Worm (Caenorhabditis elegans): Measurements from ENCODE around the gene Y69A2AR.46.

The Y69A2AR.46 gene

DNA sequence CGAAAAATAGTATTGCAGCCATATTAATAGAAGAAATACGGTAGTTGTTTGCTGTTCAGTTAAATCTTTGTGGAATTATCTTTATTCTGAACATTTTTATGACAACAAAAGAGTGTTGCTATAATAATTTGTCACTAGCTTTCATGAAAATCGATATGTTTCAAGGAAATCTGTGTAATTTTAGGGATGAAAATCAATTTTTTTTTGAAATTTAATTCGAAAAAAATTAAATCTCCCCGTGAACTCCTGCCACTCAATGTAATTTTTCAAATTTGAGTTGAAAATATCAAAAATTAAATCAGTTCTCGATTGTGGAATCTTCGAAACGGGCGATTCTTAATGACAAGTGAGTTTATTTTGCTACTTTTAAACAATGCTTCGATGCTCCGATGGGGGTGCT, at the start of gene Y69A2AR.46:
Gene Y69A2AR.46, plus strand, starts transcription at position 301 of the 400 bp plus-strand sequence.
- TF ChIP-seq egl-27 (tag; optimal IDR thresholded peaks at IDR 0.05) (no peak), ces-1 (GFP tag; optimal IDR thresholded peaks at IDR 0.05) (no peak), nhr-102 (tag; optimal IDR thresholded peaks at IDR 0.05) (no peak), lir-3 (tag; optimal IDR thresholded peaks at IDR 0.05) (no peak), nhr-11 (tag; optimal IDR thresholded peaks at IDR 0.05) (no peak), snpc-1.2 (GFP tag; IDR thresholded peaks at IDR 0.05) (no peak), tag-97 (GFP tag; IDR thresholded peaks at IDR 0.05) (no peak), Y5F2A.4 (GFP tag; optimal IDR thresholded peaks at IDR 0.05) (no peak), F49E8.2 (tag; optimal IDR thresholded peaks at IDR 0.05; ENCODE audit: borderline replicate concordance) (no peak), F37D6.2 (tag; optimal IDR thresholded peaks at IDR 0.05) (no peak), ceh-62 (tag; optimal IDR thresholded peaks at IDR 0.05) (no peak), lim-7 (GFP tag; IDR thresholded peaks at IDR 0.05) (no peak), nhr-76 (tag; optimal IDR thresholded peaks at IDR 0.05) (no peak), daf-16 (GFP tag; optimal IDR thresholded peaks at IDR 0.05) (no peak), daf-16 (tag; optimal IDR thresholded peaks at IDR 0.05) (no peak), nhr-41 (GFP tag; IDR thresholded peaks at IDR 0.05) (no peak), ztf-11 (tag; optimal IDR thresholded peaks at IDR 0.05) (no peak), lsy-2 (tag; optimal IDR thresholded peaks at IDR 0.05) (no peak), nhr-48 (tag; optimal IDR thresholded peaks at IDR 0.05) (no peak), ZK337.2 (GFP tag; IDR thresholded peaks at IDR 0.05) (no peak), zfp-3 (GFP tag; conservative IDR thresholded peaks at IDR 0.05) (no peak)

DNA sequence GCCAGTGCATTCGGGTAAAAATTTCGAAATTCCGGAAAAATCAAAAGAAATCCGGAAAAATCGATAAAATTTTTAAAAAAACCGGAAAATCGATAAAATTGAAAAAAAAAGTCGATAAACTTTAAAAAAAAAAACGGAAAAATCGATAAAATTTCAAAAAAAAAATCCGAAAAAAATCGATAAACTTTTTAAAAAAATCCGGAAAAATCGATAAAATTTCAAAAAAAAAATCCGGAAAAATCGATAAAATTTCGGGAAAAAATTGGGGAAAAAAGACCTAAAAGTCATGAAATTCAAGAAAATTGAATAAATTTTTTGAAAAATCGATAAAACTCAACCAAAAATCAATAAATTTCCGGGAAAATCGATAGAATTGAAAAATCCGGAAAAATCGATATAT, 34.6 kb upstream of the Y69A2AR.46 start:
- TF ChIP-seq pha-4 (GFP tag; IDR thresholded peaks at IDR 0.05) (no peak), pha-4 (tag; optimal IDR thresholded peaks at IDR 0.05) (no peak), ceh-28 (tag; optimal IDR thresholded peaks at IDR 0.05) (peak; percentile 66)

DNA sequence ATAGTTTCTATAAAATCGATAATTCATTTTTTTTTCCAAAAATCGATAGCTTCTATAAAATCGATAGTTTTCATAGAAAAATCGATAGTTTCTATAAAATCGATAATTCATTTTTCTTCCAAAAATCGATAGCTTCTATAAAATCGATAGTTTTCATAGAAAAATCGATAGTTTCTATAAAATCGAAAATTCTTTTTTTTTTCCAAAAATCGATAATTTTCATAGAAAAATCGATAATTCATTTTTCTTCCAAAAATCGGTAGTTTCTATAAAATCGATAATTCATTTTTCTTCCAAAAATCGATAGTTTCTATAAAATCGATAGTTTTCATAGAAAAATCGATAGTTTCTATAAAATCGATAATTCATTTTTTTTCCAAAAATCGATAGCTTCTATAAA, 32.7 kb upstream of the Y69A2AR.46 start:
- peak; percentile 15 for TF ChIP-seq ceh-28 (tag; optimal IDR thresholded peaks at IDR 0.05)

DNA sequence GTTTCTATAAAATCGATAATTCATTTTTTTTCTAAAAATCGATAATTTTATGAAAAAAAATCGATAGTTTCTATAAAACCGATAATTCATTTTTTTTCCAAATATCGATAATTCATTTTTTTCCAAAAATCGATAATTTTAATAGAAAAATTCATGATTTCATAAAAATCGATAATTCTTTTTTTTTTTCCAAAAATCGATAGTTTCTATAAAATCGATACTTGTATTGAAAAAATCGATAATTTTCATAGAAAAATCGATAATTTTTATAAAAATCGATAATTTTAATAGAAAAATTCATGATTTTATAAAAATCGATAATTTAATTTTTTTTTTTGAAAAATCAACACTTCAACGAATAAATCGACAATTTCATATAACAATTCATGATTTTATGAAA, 32.2 kb upstream of the Y69A2AR.46 start:
- TF ChIP-seq nhr-42 (GFP tag; IDR thresholded peaks at IDR 0.05) (no peak), ceh-28 (tag; optimal IDR thresholded peaks at IDR 0.05) (peak; percentile 79)

DNA sequence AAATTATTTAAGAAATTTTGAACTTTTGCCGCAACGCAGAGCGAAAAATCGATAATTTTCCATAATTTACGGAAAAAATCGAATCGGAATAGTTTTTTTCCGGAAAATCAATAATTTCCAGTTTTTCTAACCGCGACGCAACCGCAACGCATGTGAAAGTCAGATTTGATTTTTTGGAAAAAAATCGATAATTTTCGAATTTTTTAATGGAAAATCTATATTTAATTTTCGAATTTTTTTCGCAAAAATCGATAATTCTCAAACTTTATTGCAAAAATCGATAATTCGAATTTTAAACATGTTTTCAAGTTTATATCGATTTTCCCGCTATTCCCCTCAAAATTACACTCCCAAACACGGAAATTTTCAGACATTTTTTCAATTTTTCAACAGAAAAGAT, 31.2 kb upstream of the Y69A2AR.46 start:
- no peak for TF ChIP-seq lsy-2 (tag; optimal IDR thresholded peaks at IDR 0.05)
- TF ChIP-seq ceh-28 (tag; optimal IDR thresholded peaks at IDR 0.05), result peak; percentile 77
- TF ChIP-seq lin-38 (GFP tag; IDR thresholded peaks at IDR 0.05), result no peak
- TF ChIP-seq unc-62 (GFP tag; optimal IDR thresholded peaks at IDR 0.05 in 1 of 2), result no peak
- TF ChIP-seq unc-62 (tag; optimal IDR thresholded peaks at IDR 0.05), result no peak
- no peak for TF ChIP-seq nhr-76 (tag; optimal IDR thresholded peaks at IDR 0.05)

DNA sequence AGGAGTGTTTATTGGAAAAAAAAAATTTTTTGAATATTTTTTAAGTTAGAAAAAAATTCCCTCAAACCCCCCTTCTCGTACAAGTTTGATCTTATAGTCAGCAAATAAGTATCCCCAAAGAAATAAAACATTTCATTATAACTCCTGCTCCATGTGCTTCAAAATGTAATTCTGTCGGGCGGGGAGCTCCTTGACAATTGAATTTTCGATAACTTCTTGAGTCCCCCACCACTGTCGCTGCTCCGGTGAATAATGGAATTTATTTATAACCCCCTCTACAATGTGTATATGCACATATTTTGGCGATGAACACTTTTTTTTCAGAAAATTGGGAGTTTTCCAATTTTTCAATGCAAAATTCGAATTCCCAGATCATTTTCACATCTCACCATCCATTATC, 23.7 kb upstream of the Y69A2AR.46 start:
- TF ChIP-seq F44E2.7 (GFP tag; IDR thresholded peaks at IDR 0.05) (no peak), F26F4.8 (GFP tag; conservative IDR thresholded peaks at IDR 0.05) (no peak), duxl-1 (tag; optimal IDR thresholded peaks at IDR 0.05; ENCODE audit: poor library complexity) (no peak), hmg-1.1 (GFP tag; IDR thresholded peaks at IDR 0.05) (no peak), gei-8 (GFP tag; optimal IDR thresholded peaks at IDR 0.05) (no peak), ces-1 (GFP tag; optimal IDR thresholded peaks at IDR 0.05) (peak; percentile 13)
